Worm (Caenorhabditis elegans) whole organism, late embryonic: ENCODE results near the gene F29F11.20.

Experiments
- F13H6.1 ChIP-seq: sonication (generic microtip); optimal IDR thresholded peaks from 2 replicates; lab custom pipeline; 2016; ENCODE audit warnings: missing genetic modification characterization, missing compliant biosample characterization
- K02D7.2 ChIP-seq: sonication (generic microtip); optimal IDR thresholded peaks from 2 replicates; lab custom pipeline; 2017; ENCODE audit warnings: mild to moderate bottlenecking, missing genetic modification characterization, missing compliant biosample characterization
- Y22D7AL.16 ChIP-seq: sonication (generic microtip); optimal IDR thresholded peaks from 2 replicates; lab custom pipeline; 2016; ENCODE audit warnings: missing genetic modification characterization, missing compliant biosample characterization
- ama-1 ChIP-seq: fragments of 150-350 bp; optimal IDR thresholded peaks from 2 replicates; lab custom pipeline; 2014
- ceh-19 ChIP-seq: fragments of 200-800 bp; sonication (Bioruptor generic); optimal IDR thresholded peaks from 2 replicates; lab custom pipeline; 2018; ENCODE audit warnings: mild to moderate bottlenecking, missing genetic modification characterization, missing compliant biosample characterization
- dmd-4 ChIP-seq: sonication (generic microtip); optimal IDR thresholded peaks from 2 replicates; lab custom pipeline; 2016; ENCODE audit warnings: borderline replicate concordance, missing genetic modification characterization, missing compliant biosample characterization
- elt-4 ChIP-seq: sonication (generic microtip); optimal IDR thresholded peaks from 2 replicates; lab custom pipeline; 2016; ENCODE audit warnings: missing genetic modification characterization, missing compliant biosample characterization
- fkh-6 ChIP-seq: sonication (generic microtip); optimal IDR thresholded peaks from 2 replicates; lab custom pipeline; 2016; ENCODE audit warnings: missing genetic modification characterization, missing compliant biosample characterization
- hlh-30 ChIP-seq: sonication (generic microtip); optimal IDR thresholded peaks from 2 replicates; lab custom pipeline; 2017; ENCODE audit warnings: antibody characterized with exemption, missing genetic modification characterization, missing compliant biosample characterization; ENCODE audit not compliant: insufficient read depth
- nhr-232 ChIP-seq: sonication (generic microtip); optimal IDR thresholded peaks from 2 replicates; lab custom pipeline; 2016; ENCODE audit warnings: missing genetic modification characterization, missing compliant biosample characterization
- pha-4 ChIP-seq: fragments of 150-350 bp; optimal IDR thresholded peaks from 2 replicates; lab custom pipeline; 2018; ENCODE audit warnings: missing biosample characterization, missing genetic modification reagents, missing genetic modification characterization
- pqm-1 ChIP-seq: sonication (generic microtip); optimal IDR thresholded peaks from 2 replicates; lab custom pipeline; 2016; ENCODE audit warnings: missing genetic modification characterization, missing compliant biosample characterization

DNA sequence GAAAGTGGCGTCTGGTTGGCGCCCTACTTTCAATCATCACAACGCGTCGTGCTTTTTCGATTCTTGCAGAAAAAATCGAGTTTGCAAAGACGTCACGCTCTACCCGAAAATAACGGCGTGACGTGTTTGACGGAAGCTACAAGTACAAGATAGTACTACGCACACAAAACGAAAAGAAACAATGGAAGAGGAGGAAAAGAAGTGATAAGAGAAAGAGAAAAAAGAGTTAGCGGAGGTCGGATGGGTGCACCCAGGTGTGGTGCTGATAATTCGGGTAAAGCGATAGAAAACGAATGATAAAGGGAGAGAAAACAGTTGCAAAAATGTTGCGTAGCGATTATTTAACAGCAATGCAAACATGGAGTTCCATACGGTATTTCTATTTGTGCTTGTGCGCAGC is 39.0 kb downstream of the F29F11.20 start:
- no peak for TF ChIP-seq elt-4
- no peak for TF ChIP-seq F13H6.1 (tag; lab: Kevin White, UChicago)
- TF ChIP-seq dmd-4 (tag; lab: Kevin White, UChicago): no peak
- TF ChIP-seq ama-1 (lab: Kevin White, UChicago): no peak
- no peak for TF ChIP-seq K02D7.2 (tag; lab: Kevin White, UChicago)
- no peak for TF ChIP-seq hlh-30
- no peak for TF ChIP-seq pha-4 (tag; lab: Kevin White, UChicago)
- TF ChIP-seq Y22D7AL.16 (tag; lab: Kevin White, UChicago): no peak
- TF ChIP-seq pqm-1 (tag; lab: Kevin White, UChicago): no peak
- no peak for TF ChIP-seq fkh-6 (tag; lab: Kevin White, UChicago)
- TF ChIP-seq nhr-232 (tag; lab: Kevin White, UChicago): no peak
- TF ChIP-seq ceh-19 (GFP tag; lab: Kevin White, UChicago): no peak
